Fruit fly (Drosophila melanogaster): ENCODE results near the gene psd.

- TF ChIP-seq lola (GFP tag; optimal IDR thresholded peaks at IDR 0.05) (no peak), HLH106 (tag; optimal IDR thresholded peaks at IDR 0.05) (no peak), Hnf4 (GFP tag; optimal IDR thresholded peaks at IDR 0.05) (no peak), ey (GFP tag; optimal IDR thresholded peaks at IDR 0.05) (no peak)
Measured at dm6 chr2L:5956153-5956552, 8.6 kb downstream of the psd start, which contains the start of gene CG13999.
